Worm (Caenorhabditis elegans) whole organism, L2 larva: ENCODE measurements around the gene eff-1.

Experiments
- R02D3.7 ChIP-seq: fragments of 150-350 bp; optimal IDR thresholded peaks from 2 replicates; lab custom pipeline; 2014; ENCODE audit warnings: missing biosample characterization, missing genetic modification characterization
- ceh-82 ChIP-seq: fragments of 150-350 bp; optimal IDR thresholded peaks from 2 replicates; lab custom pipeline; 2014; ENCODE audit warnings: missing biosample characterization, missing genetic modification characterization
- nhr-10 ChIP-seq: sonication (generic microtip); optimal IDR thresholded peaks from 2 replicates; lab custom pipeline; 2017; ENCODE audit warnings: missing biosample characterization, missing genetic modification characterization
- ztf-11 ChIP-seq: sonication (generic microtip); optimal IDR thresholded peaks from 2 replicates; lab custom pipeline; 2017; ENCODE audit warnings: missing biosample characterization, missing genetic modification characterization

- TF ChIP-seq ceh-82 (tag; lab: Kevin White, UChicago) (no peak), nhr-10 (tag; lab: Kevin White, UChicago) (no peak), ztf-11 (tag; lab: Kevin White, UChicago) (no peak), R02D3.7 (no peak)
Observed at ce11 chrII:8392215-8392614, 45.7 kb downstream of the eff-1 start.
